Worm (Caenorhabditis elegans): ENCODE results near the gene C50B6.3.

ce11 chrV:13301443-13301842, 11.9 kb upstream of the C50B6.3 start, which contains the start of gene ceh-79:
- TF ChIP-seq lin-39 (tag; optimal IDR thresholded peaks at IDR 0.05) (no peak), elt-3 (tag; optimal IDR thresholded peaks at IDR 0.05) (no peak), unc-39 (tag; optimal IDR thresholded peaks at IDR 0.05) (no peak), fkh-10 (GFP tag; optimal IDR thresholded peaks at IDR 0.05) (no peak), nhr-23 (tag; optimal IDR thresholded peaks at IDR 0.05) (no peak), fkh-2 (tag; optimal IDR thresholded peaks at IDR 0.05) (no peak), ama-1 (optimal IDR thresholded peaks at IDR 0.05) (no peak)
